Fruit fly (Drosophila melanogaster) whole organism, embryonic: Measurements from ENCODE around the gene CG34429.
A peak's percentile ranks its signal among the peaks of the same experiment; 100 is the strongest.

Experiments used
- ATbp ChIP-seq: fragments of 200-800 bp; sonication (Bioruptor generic); optimal IDR thresholded peaks from 2 replicates; lab custom pipeline; 2017; ENCODE audit warnings: missing biosample characterization, mild to moderate bottlenecking, missing genetic modification characterization, missing genetic modification reagents
- B-H1 ChIP-seq: fragments of 200-800 bp; sonication (Bioruptor generic); IDR thresholded peaks from 3 replicates; pipeline ENCODE4 v1.3.6; 2022; ENCODE audit warnings: missing biosample characterization, missing genetic modification characterization
- CG10959 ChIP-seq: fragments of 200-800 bp; sonication (Bioruptor generic); IDR thresholded peaks from 2 replicates; pipeline ENCODE4 v1.3.6; 2022; ENCODE audit warnings: missing biosample characterization, missing genetic modification characterization
- CG14050 ChIP-seq: fragments of 200-800 bp; sonication (Bioruptor generic); IDR thresholded peaks from 3 replicates; pipeline ENCODE4 v1.3.6; 2022; ENCODE audit warnings: missing biosample characterization, missing genetic modification characterization
- CG15514 ChIP-seq: fragments of 200-800 bp; sonication (Bioruptor generic); optimal IDR thresholded peaks from 3 replicates; lab custom pipeline; 2017; ENCODE audit warnings: missing biosample characterization, missing genetic modification characterization, mild to moderate bottlenecking, moderate library complexity, missing genetic modification reagents
- CG17186 ChIP-seq: fragments of 200-800 bp; sonication (Bioruptor generic); optimal IDR thresholded peaks from 3 replicates; lab custom pipeline; 2017; ENCODE audit warnings: missing biosample characterization, missing genetic modification reagents, missing genetic modification characterization
- CG17359 ChIP-seq: fragments of 200-800 bp; sonication (Bioruptor generic); optimal IDR thresholded peaks from 3 replicates; lab custom pipeline; 2018; ENCODE audit warnings: missing biosample characterization, mild to moderate bottlenecking, missing genetic modification characterization, moderate library complexity
- CG17802 ChIP-seq: fragments of 200-800 bp; sonication (Bioruptor generic); optimal IDR thresholded peaks from 2 replicates; lab custom pipeline; 2018; ENCODE audit warnings: missing biosample characterization, mild to moderate bottlenecking, missing genetic modification characterization, moderate library complexity
- CG2889 ChIP-seq: fragments of 200-800 bp; sonication (Bioruptor generic); IDR thresholded peaks from 3 replicates; pipeline ENCODE4 v1.3.6; 2022; ENCODE audit warnings: missing biosample characterization, missing genetic modification characterization
- CG32767 ChIP-seq: fragments of 200-800 bp; sonication (Bioruptor generic); IDR thresholded peaks from 2 replicates; pipeline ENCODE4 v1.3.6; 2022; ENCODE audit warnings: missing biosample characterization, missing genetic modification characterization
- CG34224 ChIP-seq: fragments of 200-800 bp; sonication (Bioruptor generic); IDR thresholded peaks from 3 replicates; pipeline ENCODE4 v1.3.6; 2022; ENCODE audit warnings: missing biosample characterization, missing genetic modification characterization; ENCODE audit not compliant: partially characterized antibody
- CG3726 ChIP-seq: fragments of 200-800 bp; sonication (Bioruptor generic); IDR thresholded peaks from 3 replicates; pipeline ENCODE4, ENCODE4 v1.3.6; 2022; ENCODE audit warnings: missing biosample characterization, missing genetic modification characterization
- CG4707 ChIP-seq: fragments of 200-800 bp; sonication (Bioruptor generic); optimal IDR thresholded peaks from 2 replicates; lab custom pipeline; 2018; ENCODE audit warnings: missing biosample characterization, mild to moderate bottlenecking, missing genetic modification characterization, moderate library complexity
- CG6254 ChIP-seq: fragments of 200-800 bp; sonication (Bioruptor generic); optimal IDR thresholded peaks from 3 replicates; lab custom pipeline; 2017; ENCODE audit warnings: mild to moderate bottlenecking, missing biosample characterization, missing genetic modification reagents, missing genetic modification characterization
- CG6272 ChIP-seq: fragments of 200-800 bp; sonication (Bioruptor generic); IDR thresholded peaks from 2 replicates; pipeline ENCODE4 v1.3.6; 2022; ENCODE audit warnings: missing biosample characterization, missing genetic modification characterization
- CG7271 ChIP-seq: fragments of 200-800 bp; sonication (Bioruptor generic); optimal IDR thresholded peaks from 2 replicates; lab custom pipeline; 2018; ENCODE audit warnings: missing biosample characterization, mild to moderate bottlenecking, missing genetic modification characterization, moderate library complexity
- CG7357 ChIP-seq: fragments of 200-800 bp; sonication (Bioruptor generic); IDR thresholded peaks from 3 replicates; pipeline ENCODE4 v1.3.6; 2022; ENCODE audit warnings: missing biosample characterization, missing genetic modification characterization
- CG7745 ChIP-seq: fragments of 200-800 bp; sonication (Bioruptor generic); optimal IDR thresholded peaks from 2 replicates; lab custom pipeline; 2018; ENCODE audit warnings: missing biosample characterization, mild to moderate bottlenecking, missing genetic modification characterization, moderate library complexity
- CG8765 ChIP-seq: fragments of 200-800 bp; sonication (Bioruptor generic); IDR thresholded peaks from 2 replicates; pipeline ENCODE4 v1.3.6; 2022; ENCODE audit warnings: missing biosample characterization, missing genetic modification characterization
- CG9817 ChIP-seq: fragments of 200-800 bp; sonication (Bioruptor generic); optimal IDR thresholded peaks from 2 replicates; lab custom pipeline; 2018; ENCODE audit warnings: missing biosample characterization, mild to moderate bottlenecking, missing genetic modification characterization, moderate library complexity
- CG9932 ChIP-seq: fragments of 200-800 bp; sonication (Bioruptor generic); IDR thresholded peaks from 2 replicates; pipeline ENCODE4 v1.3.6; 2022; ENCODE audit warnings: missing biosample characterization, missing genetic modification characterization
- CkIIα-i1 ChIP-seq: fragments of 200-800 bp; sonication (Bioruptor generic); IDR thresholded peaks from 2 replicates; pipeline ENCODE4 v1.3.6; 2022; ENCODE audit warnings: missing biosample characterization, missing genetic modification characterization
- Dip2 ChIP-seq: fragments of 200-800 bp; sonication (Bioruptor generic); IDR thresholded peaks from 2 replicates; pipeline ENCODE4 v1.3.6; 2022; ENCODE audit warnings: missing biosample characterization, missing genetic modification characterization
- ERR ChIP-seq: fragments of 200-800 bp; sonication (Bioruptor generic); optimal IDR thresholded peaks from 2 replicates; lab custom pipeline; 2016; ENCODE audit warnings: missing biosample characterization, missing genetic modification characterization
- Gsc ChIP-seq: fragments of 200-800 bp; sonication (Bioruptor generic); IDR thresholded peaks from 2 replicates; pipeline ENCODE4 v1.3.6; 2022; ENCODE audit warnings: missing biosample characterization, missing genetic modification characterization
- Lhr ChIP-seq: fragments of 200-800 bp; sonication (Bioruptor generic); optimal IDR thresholded peaks from 3 replicates; lab custom pipeline; 2017; ENCODE audit warnings: mild to moderate bottlenecking, missing biosample characterization, missing genetic modification reagents, missing genetic modification characterization
- NC2α ChIP-seq: fragments of 200-800 bp; sonication (Bioruptor generic); optimal IDR thresholded peaks from 2 replicates; lab custom pipeline; 2016; ENCODE audit warnings: missing biosample characterization, missing genetic modification characterization
- Neu2 ChIP-seq: fragments of 200-800 bp; sonication (Bioruptor generic); optimal IDR thresholded peaks from 3 replicates; lab custom pipeline; 2016; ENCODE audit warnings: missing biosample characterization, missing genetic modification characterization, borderline replicate concordance
- NfI ChIP-seq: fragments of 200-800 bp; sonication (Bioruptor generic); optimal IDR thresholded peaks from 3 replicates; lab custom pipeline; 2018; ENCODE audit warnings: missing biosample characterization, mild to moderate bottlenecking, missing genetic modification characterization, moderate library complexity
- Sin3A ChIP-seq: fragments of >200 bp; optimal IDR thresholded peaks from 2 replicates; lab custom pipeline; 2018
- Sox100B ChIP-seq: fragments of 200-800 bp; sonication (Bioruptor generic); optimal IDR thresholded peaks from 3 replicates; lab custom pipeline; 2018; ENCODE audit warnings: missing biosample characterization, mild to moderate bottlenecking, missing genetic modification characterization
- YL-1 ChIP-seq: fragments of 200-800 bp; sonication (Bioruptor generic); optimal IDR thresholded peaks from 3 replicates; lab custom pipeline; 2017; ENCODE audit warnings: missing biosample characterization, mild to moderate bottlenecking, missing genetic modification characterization
- br ChIP-seq: fragments of >200 bp; optimal IDR thresholded peaks from 2 replicates; lab custom pipeline; 2017
- chif ChIP-seq, 2 experiments: fragments of 200-800 bp; sonication (Bioruptor generic); optimal IDR thresholded peaks; 3 replicates each; lab custom pipeline; 2016; ENCODE audit warnings: missing biosample characterization in 2 of 2, missing genetic modification characterization in 2 of 2
- dmrt11E ChIP-seq: fragments of 200-800 bp; sonication (Bioruptor generic); optimal IDR thresholded peaks from 3 replicates; lab custom pipeline; 2018; ENCODE audit warnings: missing biosample characterization, mild to moderate bottlenecking, missing genetic modification characterization, moderate library complexity
- ewg ChIP-seq: fragments of 200-800 bp; sonication (Bioruptor generic); optimal IDR thresholded peaks from 3 replicates; lab custom pipeline; 2017; ENCODE audit warnings: mild to moderate bottlenecking, missing biosample characterization, missing genetic modification reagents, missing genetic modification characterization
- inv ChIP-seq: fragments of 200-800 bp; sonication (Bioruptor generic); IDR thresholded peaks from 2 replicates; pipeline ENCODE4 v1.3.6; 2022; ENCODE audit warnings: missing biosample characterization, missing genetic modification characterization; ENCODE audit not compliant: partially characterized antibody
- klu ChIP-seq: fragments of 200-800 bp; sonication (Bioruptor generic); IDR thresholded peaks from 2 replicates; pipeline ENCODE4 v1.3.6; 2022; ENCODE audit warnings: missing biosample characterization, missing genetic modification characterization
- nmo ChIP-seq: fragments of 200-800 bp; sonication (Bioruptor generic); optimal IDR thresholded peaks from 2 replicates; lab custom pipeline; 2018; ENCODE audit warnings: missing biosample characterization, mild to moderate bottlenecking, missing genetic modification characterization, moderate library complexity
- otp ChIP-seq: fragments of 200-800 bp; sonication (Bioruptor generic); IDR thresholded peaks from 3 replicates; pipeline ENCODE4, ENCODE4 v1.3.6; 2022; ENCODE audit warnings: missing biosample characterization, missing genetic modification characterization
- pan ChIP-seq, 4 experiments: fragments of >200 bp in 3 of 4; fragments of 200-800 bp in 1 of 4; sonication (Bioruptor generic) in 1 of 4; optimal IDR thresholded peaks in 3 of 4; IDR thresholded peaks in 1 of 4; 2 replicates each; pipeline versions ENCODE4 v1.3.6 to Lab custom; 2017 to 2022; ENCODE audit warnings: missing biosample characterization in 2 of 4, missing genetic modification characterization in 2 of 4, mixed read lengths in 1 of 4
- pum ChIP-seq: fragments of 200-800 bp; sonication (Bioruptor generic); optimal IDR thresholded peaks from 2 replicates; lab custom pipeline; 2016; ENCODE audit warnings: missing biosample characterization, missing genetic modification characterization
- sens ChIP-seq: fragments of 200-800 bp; sonication (Bioruptor generic); peaks from one replicate; lab custom pipeline; 2016; ENCODE audit warnings: missing biosample characterization, missing genetic modification characterization
- sqz ChIP-seq: fragments of 200-800 bp; sonication (Bioruptor generic); optimal IDR thresholded peaks from 3 replicates; lab custom pipeline; 2018; ENCODE audit warnings: missing biosample characterization, mild to moderate bottlenecking, missing genetic modification characterization
- stwl ChIP-seq: fragments of 200-800 bp; sonication (Bioruptor generic); optimal IDR thresholded peaks from 3 replicates; lab custom pipeline; 2018; ENCODE audit warnings: missing biosample characterization, mild to moderate bottlenecking, missing genetic modification characterization, moderate library complexity
- tap ChIP-seq: fragments of 200-800 bp; optimal IDR thresholded peaks from 3 replicates; lab custom pipeline; 2019; ENCODE audit warnings: missing biosample characterization, mild to moderate bottlenecking, missing genetic modification characterization, moderate library complexity
- toy ChIP-seq: fragments of 200-800 bp; sonication (Bioruptor generic); IDR thresholded peaks from 2 replicates; pipeline ENCODE4 v1.3.6; 2022; ENCODE audit warnings: missing biosample characterization, missing genetic modification characterization
- usp ChIP-seq: fragments of >200 bp; optimal IDR thresholded peaks from 2 replicates; lab custom pipeline; 2017; ENCODE audit warnings: missing biosample characterization, missing genetic modification characterization
- wdn ChIP-seq: fragments of 200-800 bp; sonication (Bioruptor generic); IDR thresholded peaks from 2 replicates; pipeline ENCODE4 v1.3.6; 2022; ENCODE audit warnings: missing biosample characterization, missing genetic modification characterization
- zen ChIP-seq: fragments of 200-800 bp; sonication (Bioruptor generic); optimal IDR thresholded peaks from 3 replicates; lab custom pipeline; 2018; ENCODE audit warnings: missing biosample characterization, mild to moderate bottlenecking, missing genetic modification characterization, moderate library complexity

Gene CG34429

dm6 chr3L:13022160-13022853 is 40.5 kb upstream of the CG34429 start, which contains the start of gene Adk2 (continued):
- TF ChIP-seq CG17359 (tag; lab: Kevin White, UChicago) = no peak
- no peak; the same call in 1 of the 2 replicates for TF ChIP-seq toy (GFP tag; lab: Robert Waterston, UW)
- TF ChIP-seq CG7745 (tag; lab: Kevin White, UChicago) = no peak
- TF ChIP-seq CG34224 = no peak
- no peak for TF ChIP-seq tap (tag; lab: Kevin White, UChicago)
- peak; percentile 17 for TF ChIP-seq NfI (GFP tag; lab: Kevin White, UChicago)
- no peak for TF ChIP-seq Sox100B (GFP tag; lab: Kevin White, UChicago)
- peak; percentile 20; the same call in 2 of the 3 replicates for TF ChIP-seq B-H1 (GFP tag; lab: Robert Waterston, UW)
- TF ChIP-seq NC2α = no peak
- TF ChIP-seq CG4707 (GFP tag; lab: Kevin White, UChicago) = no peak
- TF ChIP-seq ewg = no peak
- no peak for TF ChIP-seq usp (GFP tag; lab: Kevin White, UChicago)
- no peak for TF ChIP-seq CG17802 (tag; lab: Kevin White, UChicago)
- no peak for TF ChIP-seq CG6254
- TF ChIP-seq CkIIα-i1 (GFP tag; lab: Robert Waterston, UW) = no peak
- no peak for TF ChIP-seq br (lab: Kevin White, UChicago)
- TF ChIP-seq nmo = no peak
- no peak for TF ChIP-seq CG7357 (GFP tag; lab: Robert Waterston, UW)
- no peak for TF ChIP-seq chif (GFP tag; optimal IDR thresholded peaks at IDR 0.05; lab: Kevin White, UChicago)
- TF ChIP-seq Lhr = peak; percentile 31
- 0 out of 3 replicates have a peak, but pooled peaks have one; percentile 47 for TF ChIP-seq CG2889 (GFP tag; lab: Robert Waterston, UW)
- TF ChIP-seq CG9932 (GFP tag; lab: Robert Waterston, UW) = peak; percentile 76
- TF ChIP-seq Sin3A = no peak
- TF ChIP-seq stwl (tag; lab: Kevin White, UChicago) = peak; percentile 27
- no peak for TF ChIP-seq CG7271 (tag; lab: Kevin White, UChicago)
- no peak for TF ChIP-seq CG9817 (tag; lab: Kevin White, UChicago)
- TF ChIP-seq CG10959 (GFP tag; lab: Robert Waterston, UW) = peak; percentile 29; the same call in 1 of the 2 replicates
- TF ChIP-seq CG3726 = peak; percentile 58; the same call in 1 of the 3 replicates
- TF ChIP-seq zen (tag; lab: Kevin White, UChicago) = no peak
- no peak for TF ChIP-seq Dip2 (GFP tag; lab: Robert Waterston, UW)
- TF ChIP-seq sqz = no peak
- TF ChIP-seq otp (GFP tag; lab: Robert Waterston, UW) = no peak
- TF ChIP-seq dmrt11E (tag; lab: Kevin White, UChicago) = no peak
- no peak for TF ChIP-seq CG32767
- TF ChIP-seq Neu2 (GFP tag; lab: Kevin White, UChicago) = no peak
- TF ChIP-seq sens (GFP tag; lab: Kevin White, UChicago) = peak; percentile 73
- TF ChIP-seq wdn = no peak
- no peak for TF ChIP-seq Gsc (GFP tag; lab: Robert Waterston, UW)
- TF ChIP-seq inv (GFP tag; lab: Robert Waterston, UW) = no peak
- TF ChIP-seq ERR = no peak
- no peak for TF ChIP-seq ATbp (GFP tag; lab: Kevin White, UChicago)
- TF ChIP-seq CG8765 (GFP tag; lab: Robert Waterston, UW) = no peak
- no peak for TF ChIP-seq pan (optimal IDR thresholded peaks at IDR 0.05; lab: Kevin White, UChicago)
- TF ChIP-seq pan (GFP tag; optimal IDR thresholded peaks at IDR 0.05 in 1 of 2, IDR thresholded peaks at IDR 0.05 in 1 of 2) = no peak
- TF ChIP-seq CG17186 = no peak
- peak; percentile 70 for TF ChIP-seq CG6272
- TF ChIP-seq CG14050 (GFP tag; lab: Robert Waterston, UW) = no peak
- peak; percentile 66 for TF ChIP-seq YL-1 (GFP tag; lab: Kevin White, UChicago)
- TF ChIP-seq CG15514 (GFP tag; lab: Kevin White, UChicago) = peak; percentile 67
- no peak for TF ChIP-seq pum
- 0 out of 2 replicates have a peak, but pooled peaks have one; percentile 16 for TF ChIP-seq klu (GFP tag; lab: Robert Waterston, UW)
